Worm (Caenorhabditis elegans): ENCODE measurements around the gene F41C3.1.

DNA sequence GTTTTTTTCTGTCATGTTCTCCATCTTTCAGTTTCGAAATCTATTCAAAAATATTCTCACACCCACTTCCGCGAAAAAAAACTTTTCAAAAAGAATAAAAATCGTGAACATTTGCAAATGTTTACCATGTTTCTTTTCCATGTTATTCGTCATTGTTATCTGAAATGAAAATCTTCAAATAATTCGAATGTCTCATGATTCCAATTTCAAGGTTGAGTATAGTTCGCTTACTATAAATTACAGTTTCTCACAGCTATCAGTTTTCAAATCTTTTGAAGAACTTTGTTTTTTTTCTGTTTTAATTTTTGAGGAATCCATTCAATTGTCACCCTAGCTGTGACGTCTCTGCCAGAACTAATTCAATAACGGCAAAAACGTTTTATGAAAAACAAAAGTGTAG lies 7.7 kb downstream of the F41C3.1 start:
- TF ChIP-seq nhr-237 (tag; optimal IDR thresholded peaks at IDR 0.05) (no peak), php-3 (GFP tag; IDR thresholded peaks at IDR 0.05) (no peak), F37D6.2 (tag; optimal IDR thresholded peaks at IDR 0.05) (no peak), ceh-28 (tag; optimal IDR thresholded peaks at IDR 0.05) (no peak)

Data from whole organism, L4 larva.